Worm (Caenorhabditis elegans): ENCODE data around the gene sur-5.

Gene sur-5

DNA sequence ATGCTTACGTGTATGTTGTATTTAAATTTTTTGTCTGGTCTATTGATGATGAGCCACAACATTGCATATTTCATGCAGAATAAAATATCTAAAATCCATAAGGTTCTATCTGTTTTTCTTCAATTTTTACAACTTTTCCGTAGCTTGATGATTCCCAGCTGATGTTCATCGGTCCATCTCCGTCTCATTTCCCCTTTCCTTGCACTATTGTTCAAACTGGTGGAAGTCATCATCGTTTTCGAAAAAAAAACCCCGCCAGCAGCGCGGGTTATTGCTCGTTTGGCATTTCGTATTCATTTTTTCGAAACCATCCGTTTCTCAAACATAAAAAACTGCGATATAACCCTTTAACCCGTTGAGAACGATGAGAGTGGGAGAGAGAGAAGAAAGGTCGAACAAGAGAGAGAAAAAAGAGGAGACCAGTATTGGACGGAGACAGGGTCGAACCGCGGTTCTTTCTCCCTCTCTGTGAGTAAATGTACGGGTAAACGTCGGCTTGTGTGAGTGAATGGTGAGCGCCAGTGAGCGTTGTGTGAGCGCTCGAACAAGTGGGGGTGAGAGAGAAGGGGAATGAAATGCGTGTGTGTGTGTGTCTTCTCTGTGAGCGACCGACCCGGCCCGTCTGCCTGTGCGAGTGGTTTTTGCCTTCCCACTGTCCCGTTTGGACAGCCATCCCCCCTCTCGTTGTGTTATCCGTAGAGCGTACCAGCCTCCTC is 40.6 kb downstream of the sur-5 start:
- TF ChIP-seq ref-1 (GFP tag; conservative IDR thresholded peaks at IDR 0.05) (no peak), cog-1 (tag; optimal IDR thresholded peaks at IDR 0.05) (peak; percentile 75), T22C8.4 (GFP tag; IDR thresholded peaks at IDR 0.05) (no peak), flt-1 (GFP tag; IDR thresholded peaks at IDR 0.05) (peak; percentile 67; the same call in 1 of the 2 replicates), ztf-29 (GFP tag; IDR thresholded peaks at IDR 0.05) (peak; percentile 78; the same call in 1 of the 2 replicates), ztf-23 (GFP tag; IDR thresholded peaks at IDR 0.05) (peak; percentile 58; the same call in 1 of the 2 replicates)

DNA sequence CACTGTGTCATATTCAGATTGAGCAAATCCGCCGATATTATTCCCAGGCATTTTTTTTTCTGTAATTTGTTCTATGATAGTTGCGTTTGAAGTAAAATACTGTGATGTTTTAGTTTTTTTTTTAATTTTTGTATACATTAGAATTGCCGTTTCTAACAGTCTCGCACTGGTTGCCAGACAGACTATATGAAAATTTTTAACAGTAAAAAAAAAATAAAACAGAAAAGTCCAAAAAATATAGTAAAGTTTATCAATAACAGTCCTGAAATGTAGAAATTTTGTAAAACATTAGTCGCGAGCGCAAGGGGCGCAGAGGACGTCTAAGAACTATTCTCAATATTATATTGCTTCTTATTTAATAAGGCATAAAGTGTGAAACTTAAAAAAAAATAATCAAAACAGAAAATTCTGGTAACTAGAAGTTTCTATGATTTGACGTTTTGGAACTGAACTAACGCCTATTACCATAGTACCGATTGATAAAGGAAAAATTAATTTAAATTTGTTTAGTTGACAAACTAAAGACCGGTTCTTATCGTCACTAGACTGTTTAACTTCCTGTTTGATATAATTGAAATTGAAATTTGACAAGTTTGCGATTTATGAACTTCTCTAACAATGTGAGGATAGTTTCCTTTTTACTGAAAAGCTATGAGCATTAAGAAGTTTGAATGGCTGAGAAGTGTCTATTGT is 44.9 kb downstream of the sur-5 start, which contains the start of gene lact-1:
Gene lact-1 (minus strand): TSS at position 51 of the 693 bp plus-strand sequence.
- TF ChIP-seq ref-1 (GFP tag; conservative IDR thresholded peaks at IDR 0.05) = no peak
- no peak for TF ChIP-seq cog-1 (tag; optimal IDR thresholded peaks at IDR 0.05)
- no peak for TF ChIP-seq tab-1 (GFP tag; IDR thresholded peaks at IDR 0.05)
- TF ChIP-seq ztf-23 (GFP tag; IDR thresholded peaks at IDR 0.05) = no peak
- no peak for TF ChIP-seq flt-1 (GFP tag; IDR thresholded peaks at IDR 0.05)
- TF ChIP-seq med-1 (GFP tag; optimal IDR thresholded peaks at IDR 0.05; ENCODE audit: insufficient read depth) = no peak
- no peak for TF ChIP-seq T22C8.4 (GFP tag; IDR thresholded peaks at IDR 0.05)

DNA sequence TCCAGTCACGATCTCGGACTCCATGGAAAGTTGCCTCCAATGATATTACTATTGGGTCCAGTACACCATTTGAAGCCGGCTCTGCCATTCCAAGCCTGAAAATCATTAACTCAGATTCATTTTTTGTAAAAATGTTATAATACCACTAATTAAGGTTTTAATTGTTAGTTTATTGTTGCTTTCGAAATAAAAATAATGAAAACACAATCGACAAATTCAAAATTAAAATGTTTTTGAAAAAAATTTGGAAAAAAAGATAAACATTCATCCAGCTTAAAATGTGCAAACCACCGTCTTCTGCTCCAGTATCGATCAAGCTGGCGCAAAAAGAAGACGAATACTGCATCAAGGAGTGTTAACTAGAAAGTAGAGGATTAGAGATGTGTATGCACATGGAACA is 48.5 kb downstream of the sur-5 start, which contains the start of gene F46H5.5:
Gene F46H5.5 (minus strand): TSS at position 101 of the 400 bp plus-strand sequence.
- TF ChIP-seq flt-1 (GFP tag; IDR thresholded peaks at IDR 0.05) (no peak), ztf-23 (GFP tag; IDR thresholded peaks at IDR 0.05) (no peak), cog-1 (tag; optimal IDR thresholded peaks at IDR 0.05) (no peak), tab-1 (GFP tag; IDR thresholded peaks at IDR 0.05) (no peak), klf-2 (GFP tag; conservative IDR thresholded peaks at IDR 0.05) (no peak), ztf-29 (GFP tag; IDR thresholded peaks at IDR 0.05) (no peak), T22C8.4 (GFP tag; IDR thresholded peaks at IDR 0.05) (no peak), med-1 (GFP tag; optimal IDR thresholded peaks at IDR 0.05; ENCODE audit: insufficient read depth) (no peak)

DNA sequence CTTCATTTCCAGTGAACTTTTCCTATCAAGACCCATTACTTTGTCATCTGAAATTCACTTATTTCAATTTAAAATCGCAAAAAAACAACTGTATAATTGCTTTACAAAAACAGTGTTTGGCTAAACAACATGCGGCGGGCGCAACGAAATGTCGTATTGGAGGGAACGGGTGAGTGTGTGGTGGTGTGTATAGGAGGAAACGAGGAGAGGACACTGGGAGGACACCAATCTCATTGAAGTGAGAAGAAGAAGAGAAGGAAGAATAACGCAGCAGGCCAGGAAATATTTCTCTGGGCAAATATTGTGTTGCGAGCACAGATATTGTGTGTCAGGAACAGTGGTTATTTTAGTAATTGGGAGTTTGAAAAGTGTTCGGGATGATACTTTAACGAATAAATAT is 50.8 kb downstream of the sur-5 start, which contains the start of gene F46H5.4:
Gene F46H5.4 (minus strand): TSS at position 53 of the 400 bp plus-strand sequence.
- TF ChIP-seq ztf-23 (GFP tag; IDR thresholded peaks at IDR 0.05) (no peak), cog-1 (tag; optimal IDR thresholded peaks at IDR 0.05) (peak; percentile 18), flt-1 (GFP tag; IDR thresholded peaks at IDR 0.05) (no peak)
